Worm (Caenorhabditis elegans): ENCODE results near the gene fbxb-22.

The fbxb-22 gene

ce11 chrIII:11869231-11869912 is 14.2 kb downstream of the fbxb-22 start, which contains the start of gene taf-12:
taf-12 (minus strand) TSS chrIII:11869281.
- TF ChIP-seq T23F11.4 (GFP tag; optimal IDR thresholded peaks at IDR 0.05), result no peak
- TF ChIP-seq pat-9 (tag; optimal IDR thresholded peaks at IDR 0.05), result no peak
- no peak for TF ChIP-seq rnt-1 (tag; optimal IDR thresholded peaks at IDR 0.05)
- no peak for TF ChIP-seq unc-55 (GFP tag; optimal IDR thresholded peaks at IDR 0.05)
- no peak for TF ChIP-seq sox-2 (GFP tag; IDR thresholded peaks at IDR 0.05)
- TF ChIP-seq eyg-1 (tag; optimal IDR thresholded peaks at IDR 0.05), result no peak
- no peak for TF ChIP-seq dve-1 (tag; optimal IDR thresholded peaks at IDR 0.05)
- no peak for TF ChIP-seq pag-3 (tag; optimal IDR thresholded peaks at IDR 0.05; ENCODE audit: borderline replicate concordance)
- TF ChIP-seq hlh-30 (tag; optimal IDR thresholded peaks at IDR 0.05; ENCODE audit: insufficient read depth), result no peak

- TF ChIP-seq npax-4 (tag; optimal IDR thresholded peaks at IDR 0.05), result no peak
- TF ChIP-seq ceh-2 (tag; optimal IDR thresholded peaks at IDR 0.05), result no peak
- TF ChIP-seq hlh-6 (tag; optimal IDR thresholded peaks at IDR 0.05), result no peak
- peak; percentile 46 for TF ChIP-seq nfya-1 (tag; optimal IDR thresholded peaks at IDR 0.05)
Measured at ce11 chrIII:11866127-11866526, 17.4 kb downstream of the fbxb-22 start.

- no peak for TF ChIP-seq ceh-14 (tag; optimal IDR thresholded peaks at IDR 0.05)
- no peak for TF ChIP-seq unc-3 (GFP tag; conservative IDR thresholded peaks at IDR 0.05)
- no peak for TF ChIP-seq unc-3 (tag; optimal IDR thresholded peaks at IDR 0.05)
- no peak for TF ChIP-seq F13H6.1 (tag; optimal IDR thresholded peaks at IDR 0.05)
Measured at ce11 chrIII:11862149-11862548, 21.4 kb downstream of the fbxb-22 start, which contains the start of gene Y56A3A.2. Y56A3A.2 (minus strand) TSS chrIII:11862249.

ce11 chrIII:11861123-11861522 is 22.4 kb downstream of the fbxb-22 start:
- TF ChIP-seq nfya-1 (tag; optimal IDR thresholded peaks at IDR 0.05) (peak; percentile 91), ets-4 (tag; optimal IDR thresholded peaks at IDR 0.05) (no peak)

ce11 chrIII:11856852-11857251 is 26.7 kb downstream of the fbxb-22 start:
- no peak for TF ChIP-seq nhr-232 (tag; optimal IDR thresholded peaks at IDR 0.05)

- TF ChIP-seq F13H6.1 (tag; optimal IDR thresholded peaks at IDR 0.05), result no peak
- TF ChIP-seq rnt-1 (tag; optimal IDR thresholded peaks at IDR 0.05), result no peak
- no peak for TF ChIP-seq pha-4 (tag; optimal IDR thresholded peaks at IDR 0.05)
- TF ChIP-seq dmd-4 (tag; optimal IDR thresholded peaks at IDR 0.05; ENCODE audit: borderline replicate concordance), result no peak
- no peak for TF ChIP-seq C38D4.7 (GFP tag; optimal IDR thresholded peaks at IDR 0.05)
- no peak for TF ChIP-seq pat-9 (tag; optimal IDR thresholded peaks at IDR 0.05)
Measured at ce11 chrIII:11853533-11853932, 30.0 kb downstream of the fbxb-22 start.

ce11 chrIII:11849590-11849989 is 34.0 kb downstream of the fbxb-22 start:
- TF ChIP-seq Y22D7AL.16 (tag; optimal IDR thresholded peaks at IDR 0.05), result no peak

ce11 chrIII:11848317-11848716 is 35.2 kb downstream of the fbxb-22 start:
- TF ChIP-seq ceh-24 (tag; optimal IDR thresholded peaks at IDR 0.05) (no peak), ceh-34 (tag; optimal IDR thresholded peaks at IDR 0.05) (peak; percentile 24), pag-3 (tag; optimal IDR thresholded peaks at IDR 0.05; ENCODE audit: borderline replicate concordance) (no peak), sox-4 (tag; optimal IDR thresholded peaks at IDR 0.05) (no peak), madf-2 (tag; optimal IDR thresholded peaks at IDR 0.05) (no peak), elt-2 (tag; optimal IDR thresholded peaks at IDR 0.05) (no peak), che-1 (tag; optimal IDR thresholded peaks at IDR 0.05) (no peak), Y22D7AL.16 (tag; optimal IDR thresholded peaks at IDR 0.05) (no peak), hlh-13 (GFP tag; optimal IDR thresholded peaks at IDR 0.05) (no peak), hlh-15 (tag; optimal IDR thresholded peaks at IDR 0.05) (no peak), hlh-30 (tag; optimal IDR thresholded peaks at IDR 0.05; ENCODE audit: insufficient read depth) (no peak), pat-9 (tag; optimal IDR thresholded peaks at IDR 0.05) (no peak), nhr-232 (tag; optimal IDR thresholded peaks at IDR 0.05) (no peak), ceh-31 (tag; optimal IDR thresholded peaks at IDR 0.05) (peak; percentile 88), lim-6 (tag; optimal IDR thresholded peaks at IDR 0.05) (peak; percentile 52), pax-1 (tag; optimal IDR thresholded peaks at IDR 0.05) (no peak), ceh-2 (tag; optimal IDR thresholded peaks at IDR 0.05) (peak; percentile 62), elt-4 (tag; optimal IDR thresholded peaks at IDR 0.05) (no peak), eyg-1 (tag; optimal IDR thresholded peaks at IDR 0.05) (no peak), pqm-1 (tag; optimal IDR thresholded peaks at IDR 0.05) (no peak), ceh-19 (GFP tag; optimal IDR thresholded peaks at IDR 0.05) (no peak)
